Fruit fly (Drosophila melanogaster) whole organism, embryonic: Measurements from ENCODE around the gene zye.
A peak's percentile ranks its signal among the peaks of the same experiment; 100 is the strongest.

Experiments
- CG11247 ChIP-seq: fragments of 200-800 bp; sonication (Bioruptor generic); IDR thresholded peaks from 2 replicates; pipeline ENCODE4 v1.3.6; 2022; ENCODE audit warnings: missing biosample characterization, missing genetic modification characterization
- CG12104 ChIP-seq: fragments of 200-800 bp; sonication (Bioruptor generic); optimal IDR thresholded peaks from 3 replicates; lab custom pipeline; 2016; ENCODE audit warnings: missing biosample characterization, missing genetic modification characterization
- CG14860 ChIP-seq: fragments of 200-800 bp; sonication (Bioruptor generic); IDR thresholded peaks from 3 replicates; pipeline ENCODE4 v1.3.6; 2022; ENCODE audit warnings: missing biosample characterization, missing genetic modification characterization; ENCODE audit not compliant: partially characterized antibody
- CG14965 ChIP-seq: fragments of 200-800 bp; sonication (Bioruptor generic); optimal IDR thresholded peaks from 2 replicates; lab custom pipeline; 2016; ENCODE audit warnings: missing biosample characterization, missing genetic modification characterization, borderline replicate concordance
- CG18011 ChIP-seq: fragments of 200-800 bp; sonication (Bioruptor generic); optimal IDR thresholded peaks from 2 replicates; lab custom pipeline; 2017; ENCODE audit warnings: missing biosample characterization, missing genetic modification characterization, mild to moderate bottlenecking, moderate library complexity, missing genotype
- CG18599 ChIP-seq: fragments of 200-800 bp; sonication (Bioruptor generic); optimal IDR thresholded peaks from 3 replicates; lab custom pipeline; 2017; ENCODE audit warnings: missing biosample characterization, missing genetic modification characterization, mild to moderate bottlenecking, moderate library complexity, missing genetic modification reagents
- CG18619 ChIP-seq: fragments of 200-800 bp; sonication (Bioruptor generic); optimal IDR thresholded peaks from 3 replicates; lab custom pipeline; 2017; ENCODE audit warnings: missing biosample characterization, mild to moderate bottlenecking, missing genetic modification characterization
- CG2199 ChIP-seq: fragments of 200-800 bp; sonication (Bioruptor generic); IDR thresholded peaks from 3 replicates; pipeline ENCODE4 v1.3.6; 2022; ENCODE audit warnings: missing biosample characterization, missing genetic modification characterization
- CG2875 ChIP-seq: fragments of 200-800 bp; sonication (Bioruptor generic); optimal IDR thresholded peaks from 2 replicates; lab custom pipeline; 2017; ENCODE audit warnings: missing biosample characterization, mild to moderate bottlenecking, missing genetic modification characterization, missing genetic modification reagents
- CG30020 ChIP-seq: fragments of 200-800 bp; optimal IDR thresholded peaks from 2 replicates; lab custom pipeline; 2019; ENCODE audit warnings: missing biosample characterization, mild to moderate bottlenecking, missing genetic modification characterization, moderate library complexity
- CG32772 ChIP-seq: fragments of 200-800 bp; sonication (Bioruptor generic); IDR thresholded peaks from 2 replicates; pipeline ENCODE4 v1.3.6; 2022; ENCODE audit warnings: missing biosample characterization, missing genetic modification characterization
- CG33557 ChIP-seq: fragments of 200-800 bp; sonication (Bioruptor generic); optimal IDR thresholded peaks from 2 replicates; lab custom pipeline; 2019; ENCODE audit warnings: missing biosample characterization, mild to moderate bottlenecking, missing genetic modification characterization, moderate library complexity
- CG4282 ChIP-seq: fragments of 200-800 bp; sonication (Bioruptor generic); optimal IDR thresholded peaks from 2 replicates; lab custom pipeline; 2016; ENCODE audit warnings: missing biosample characterization, missing genetic modification characterization
- CG7372 ChIP-seq: fragments of 200-800 bp; sonication (Bioruptor generic); IDR thresholded peaks from 2 replicates; pipeline ENCODE4 v1.3.6; 2022; ENCODE audit warnings: missing biosample characterization, missing genetic modification characterization
- CG7556 ChIP-seq: fragments of 200-800 bp; sonication (Bioruptor generic); optimal IDR thresholded peaks from 2 replicates; lab custom pipeline; 2017; ENCODE audit warnings: missing biosample characterization, mild to moderate bottlenecking, missing genetic modification characterization
- CG8478 ChIP-seq: fragments of >200 bp; optimal IDR thresholded peaks from 2 replicates; lab custom pipeline; 2018
- D19A ChIP-seq: fragments of 200-800 bp; optimal IDR thresholded peaks from 3 replicates; lab custom pipeline; 2019; ENCODE audit warnings: missing biosample characterization, mild to moderate bottlenecking, missing genetic modification characterization, moderate library complexity
- Doc2 ChIP-seq: fragments of 200-800 bp; sonication (Bioruptor generic); IDR thresholded peaks from 2 replicates; pipeline ENCODE4 v1.3.6; 2022; ENCODE audit warnings: missing biosample characterization, missing genetic modification characterization
- Dp ChIP-seq: fragments of 200-800 bp; sonication (Bioruptor generic); optimal IDR thresholded peaks from 2 replicates; lab custom pipeline; 2018; ENCODE audit warnings: missing biosample characterization, mild to moderate bottlenecking, missing genetic modification characterization, moderate library complexity
- Ets65A ChIP-seq: fragments of 200-800 bp; sonication (Bioruptor generic); peaks from one replicate; lab custom pipeline; 2016; ENCODE audit warnings: missing biosample characterization, missing genetic modification characterization
- H2.0 ChIP-seq: fragments of 200-800 bp; sonication (Bioruptor generic); IDR thresholded peaks from 2 replicates; pipeline ENCODE4 v1.3.6; 2022; ENCODE audit warnings: missing biosample characterization, missing genetic modification characterization
- Lim3 ChIP-seq: fragments of 200-800 bp; sonication (Bioruptor generic); IDR thresholded peaks from 2 replicates; pipeline ENCODE4 v1.3.6; 2022; ENCODE audit warnings: missing biosample characterization, missing genetic modification characterization
- Lpt ChIP-seq: fragments of >200 bp; optimal IDR thresholded peaks from 2 replicates; lab custom pipeline; 2018; ENCODE audit warnings: missing biosample characterization, missing genetic modification characterization
- MESR4 ChIP-seq: fragments of 200-800 bp; sonication (Bioruptor generic); optimal IDR thresholded peaks from 2 replicates; lab custom pipeline; 2018; ENCODE audit warnings: missing biosample characterization, mild to moderate bottlenecking, missing genetic modification characterization, moderate library complexity
- Ptx1 ChIP-seq: fragments of 200-800 bp; sonication (Bioruptor generic); IDR thresholded peaks from 2 replicates; pipeline ENCODE4 v1.3.6; 2022; ENCODE audit warnings: missing biosample characterization, missing genetic modification characterization
- Scr ChIP-seq: fragments of 200-800 bp; sonication (Bioruptor generic); IDR thresholded peaks from 2 replicates; pipeline ENCODE4 v1.3.6; 2022; ENCODE audit warnings: missing biosample characterization, missing genetic modification characterization; ENCODE audit not compliant: partially characterized antibody
- Sry-δ ChIP-seq: fragments of 200-800 bp; sonication (Bioruptor generic); optimal IDR thresholded peaks from 2 replicates; lab custom pipeline; 2016; ENCODE audit warnings: missing biosample characterization, missing genetic modification characterization
- Trl ChIP-seq, 3 experiments: fragments of >200 bp in 2 of 3; fragments of 200-800 bp in 1 of 3; sonication (Bioruptor generic) in 1 of 3; optimal IDR thresholded peaks; 2 replicates in 1 of 3; 3 replicates in 2 of 3; lab custom pipeline; 2016 to 2017; ENCODE audit warnings: missing biosample characterization in 1 of 3, missing genetic modification characterization in 1 of 3
- az2 ChIP-seq: fragments of 200-800 bp; sonication (Bioruptor generic); optimal IDR thresholded peaks from 3 replicates; lab custom pipeline; 2016; ENCODE audit warnings: missing biosample characterization, missing genetic modification characterization
- cg ChIP-seq: fragments of 200-800 bp; sonication (Bioruptor generic); optimal IDR thresholded peaks from 3 replicates; lab custom pipeline; 2019; ENCODE audit warnings: missing biosample characterization, mild to moderate bottlenecking, missing genetic modification characterization, moderate library complexity
- ci ChIP-seq: fragments of 200-800 bp; sonication (Bioruptor generic); IDR thresholded peaks from 3 replicates; pipeline ENCODE4 v1.3.6; 2022; ENCODE audit warnings: missing biosample characterization, missing genetic modification characterization
- fd64A ChIP-seq: fragments of 200-800 bp; sonication (Bioruptor generic); optimal IDR thresholded peaks from 3 replicates; lab custom pipeline; 2018; ENCODE audit warnings: missing biosample characterization, mild to moderate bottlenecking, missing genetic modification characterization
- gcm ChIP-seq: fragments of 200-800 bp; sonication (Bioruptor generic); optimal IDR thresholded peaks from 2 replicates; lab custom pipeline; 2019; ENCODE audit warnings: missing biosample characterization, mild to moderate bottlenecking, missing genetic modification characterization, moderate library complexity
- gsb-n ChIP-seq: fragments of 200-800 bp; sonication (Bioruptor generic); optimal IDR thresholded peaks from 3 replicates; lab custom pipeline; 2018; ENCODE audit warnings: missing biosample characterization, mild to moderate bottlenecking, missing genetic modification characterization
- hb ChIP-seq: fragments of 200-800 bp; sonication (Bioruptor generic); IDR thresholded peaks from 3 replicates; pipeline ENCODE4 v1.3.6; 2022; ENCODE audit warnings: missing biosample characterization, missing genetic modification characterization; ENCODE audit not compliant: partially characterized antibody
- her ChIP-seq: fragments of 200-800 bp; sonication (Bioruptor generic); optimal IDR thresholded peaks from 2 replicates; lab custom pipeline; 2016; ENCODE audit warnings: missing biosample characterization, missing genetic modification characterization
- nau ChIP-seq: fragments of 200-800 bp; sonication (Bioruptor generic); optimal IDR thresholded peaks from 3 replicates; lab custom pipeline; 2017; ENCODE audit warnings: missing biosample characterization, mild to moderate bottlenecking, missing genetic modification characterization, missing genetic modification reagents
- pan ChIP-seq, 4 experiments: fragments of >200 bp in 3 of 4; fragments of 200-800 bp in 1 of 4; sonication (Bioruptor generic) in 1 of 4; optimal IDR thresholded peaks in 3 of 4; IDR thresholded peaks in 1 of 4; 2 replicates each; pipeline versions ENCODE4 v1.3.6 to Lab custom; 2017 to 2022; ENCODE audit warnings: missing biosample characterization in 2 of 4, missing genetic modification characterization in 2 of 4, mixed read lengths in 1 of 4
- prd ChIP-seq, 3 experiments: fragments of >200 bp in 2 of 3; fragments of 200-800 bp in 1 of 3; sonication (Bioruptor generic) in 1 of 3; optimal IDR thresholded peaks in 2 of 3; IDR thresholded peaks in 1 of 3; 2 replicates in 2 of 3; 3 replicates in 1 of 3; pipeline versions ENCODE4 v1.3.6 to Lab custom; 2017 to 2022; ENCODE audit warnings: missing biosample characterization in 1 of 3, missing genetic modification characterization in 1 of 3
- rib ChIP-seq: fragments of 200-800 bp; sonication (Bioruptor generic); IDR thresholded peaks from 2 replicates; pipeline ENCODE4 v1.3.6; 2022; ENCODE audit warnings: missing biosample characterization, missing genetic modification characterization
- scrt ChIP-seq: fragments of 200-800 bp; sonication (Bioruptor generic); optimal IDR thresholded peaks from 2 replicates; lab custom pipeline; 2018; ENCODE audit warnings: missing biosample characterization, mild to moderate bottlenecking, missing genetic modification characterization, moderate library complexity
- sens ChIP-seq: fragments of 200-800 bp; sonication (Bioruptor generic); peaks from one replicate; lab custom pipeline; 2016; ENCODE audit warnings: missing biosample characterization, missing genetic modification characterization
- sob ChIP-seq: fragments of 200-800 bp; sonication (Bioruptor generic); IDR thresholded peaks from 2 replicates; pipeline ENCODE4 v1.3.6; 2022; ENCODE audit warnings: missing biosample characterization, missing genetic modification characterization
- ssp ChIP-seq: fragments of 200-800 bp; sonication (Bioruptor generic); IDR thresholded peaks from 2 replicates; pipeline ENCODE4 v1.3.6; 2022; ENCODE audit warnings: missing biosample characterization, missing genetic modification characterization
- stwl ChIP-seq: fragments of 200-800 bp; sonication (Bioruptor generic); optimal IDR thresholded peaks from 3 replicates; lab custom pipeline; 2018; ENCODE audit warnings: missing biosample characterization, mild to moderate bottlenecking, missing genetic modification characterization, moderate library complexity
- tin ChIP-seq: fragments of 200-800 bp; sonication (Bioruptor generic); optimal IDR thresholded peaks from 3 replicates; lab custom pipeline; 2016; ENCODE audit warnings: missing biosample characterization, missing genetic modification characterization
- usp ChIP-seq: fragments of >200 bp; optimal IDR thresholded peaks from 2 replicates; lab custom pipeline; 2017; ENCODE audit warnings: missing biosample characterization, missing genetic modification characterization
- vnd ChIP-seq: fragments of 200-800 bp; sonication (Bioruptor generic); IDR thresholded peaks from 3 replicates; pipeline ENCODE4 v1.3.6; 2022; ENCODE audit warnings: missing biosample characterization, missing genetic modification characterization; ENCODE audit not compliant: partially characterized antibody

Gene zye

DNA sequence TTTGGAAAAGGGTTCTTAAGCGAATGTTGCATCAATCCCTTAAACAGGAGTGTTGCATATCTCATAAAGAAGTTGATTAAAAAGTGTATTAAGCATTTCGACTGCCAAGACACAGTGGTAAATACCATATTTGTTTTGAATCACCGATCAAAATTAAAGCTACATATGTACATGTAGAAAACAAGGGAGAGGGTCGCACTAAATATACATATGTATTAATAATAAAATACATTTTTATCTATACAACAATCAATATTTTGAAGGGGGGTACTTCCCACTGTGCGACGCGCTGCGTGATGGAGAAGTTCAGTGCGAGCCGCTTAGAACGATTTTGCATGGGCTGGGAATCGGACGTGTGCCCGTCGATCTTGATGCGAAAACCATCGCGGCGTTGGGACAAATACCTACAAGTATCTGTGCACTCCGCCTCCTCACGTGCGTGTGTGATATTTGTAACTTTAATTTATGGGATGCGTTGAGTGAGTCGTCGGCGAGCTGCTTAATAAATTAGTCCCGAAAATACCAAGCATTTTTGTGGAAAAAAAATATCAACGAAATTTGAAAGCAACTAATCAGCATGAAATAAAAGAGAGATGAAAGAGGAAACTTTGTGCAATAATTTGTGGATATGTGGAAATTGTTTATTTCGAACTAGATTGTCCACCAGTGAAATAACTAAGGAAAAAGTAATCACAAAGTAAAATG, 31.6 kb downstream of the zye start (continued):
- TF ChIP-seq Scr (0 out of 2 replicates have a peak, but pooled peaks have one; percentile 9), CG30020 (tag; lab: Kevin White, UChicago) (peak; percentile 3), CG2875 (GFP tag; lab: Kevin White, UChicago) (peak; percentile 83), her (GFP tag; lab: Kevin White, UChicago) (no peak), CG14965 (GFP tag; lab: Kevin White, UChicago) (no peak), CG7556 (peak; percentile 85), CG12104 (GFP tag; lab: Kevin White, UChicago) (peak; percentile 79), Dp (GFP tag; lab: Kevin White, UChicago) (no peak), CG32772 (peak; percentile 87), ci (GFP tag; lab: Robert Waterston, UW) (peak; percentile 95), Doc2 (GFP tag; lab: Robert Waterston, UW) (peak; percentile 78; the same call in 1 of the 2 replicates), stwl (tag; lab: Kevin White, UChicago) (no peak), Ptx1 (GFP tag; lab: Robert Waterston, UW) (peak; percentile 93), gcm (GFP tag; lab: Kevin White, UChicago) (peak; percentile 73), cg (GFP tag; lab: Kevin White, UChicago) (no peak), az2 (GFP tag; lab: Kevin White, UChicago) (peak; percentile 83), nau (peak; percentile 77), CG2199 (peak; percentile 95), tin (GFP tag; lab: Kevin White, UChicago) (peak; percentile 76), scrt (peak; percentile 58), CG11247 (peak; percentile 85), CG7372 (peak; percentile 87), Lim3 (GFP tag; lab: Robert Waterston, UW) (peak; percentile 65; the same call in 1 of the 2 replicates), sob (peak; percentile 93), CG14860 (GFP tag; lab: Robert Waterston, UW) (0 out of 3 replicates have a peak, but pooled peaks have one; percentile 20), rib (GFP tag; lab: Robert Waterston, UW) (peak; percentile 80; the same call in 1 of the 2 replicates), Trl (optimal IDR thresholded peaks at IDR 0.05; lab: Kevin White, UChicago) (no peak), Trl (GFP tag; optimal IDR thresholded peaks at IDR 0.05; lab: Kevin White, UChicago) (no peak), pan (optimal IDR thresholded peaks at IDR 0.05; lab: Kevin White, UChicago) (no peak), pan (GFP tag; optimal IDR thresholded peaks at IDR 0.05 in 1 of 2, IDR thresholded peaks at IDR 0.05 in 1 of 2) (peak in 1 of 2 experiments; percentile 94), CG18619 (GFP tag; lab: Kevin White, UChicago) (peak; percentile 78), prd (optimal IDR thresholded peaks at IDR 0.05; lab: Kevin White, UChicago) (no peak), prd (GFP tag; IDR thresholded peaks at IDR 0.05; lab: Robert Waterston, UW) (peak; percentile 94), Ets65A (GFP tag; lab: Kevin White, UChicago) (peak; percentile 83), Sry-δ (GFP tag; lab: Kevin White, UChicago) (no peak), sens (peak; percentile 94), hb (GFP tag; lab: Robert Waterston, UW) (0 out of 3 replicates have a peak, but pooled peaks have one; percentile 15), gsb-n (tag; lab: Kevin White, UChicago) (peak; percentile 74), ssp (peak; percentile 81), CG18011 (GFP tag; lab: Kevin White, UChicago) (peak; percentile 60), Lpt (no peak), CG18599 (GFP tag; lab: Kevin White, UChicago) (peak; percentile 87), CG8478 (no peak), usp (GFP tag; lab: Kevin White, UChicago) (no peak), fd64A (peak; percentile 68), vnd (no peak), MESR4 (GFP tag; lab: Kevin White, UChicago) (peak; percentile 14), H2.0 (GFP tag; lab: Robert Waterston, UW) (peak; percentile 91), D19A (tag; lab: Kevin White, UChicago) (peak; percentile 78), CG33557 (GFP tag; lab: Kevin White, UChicago) (peak; percentile 20), CG4282 (peak; percentile 27)
